Worm (Caenorhabditis elegans): ENCODE data around the gene spp-3.

spp-3 gene

ce11 chrX:7323604-7324003 is 8.5 kb upstream of the spp-3 start (continued):
- TF ChIP-seq nhr-12 (tag; optimal IDR thresholded peaks at IDR 0.05) (no peak), fkh-4 (tag; optimal IDR thresholded peaks at IDR 0.05; ENCODE audit: borderline replicate concordance) (no peak), blmp-1 (tag; optimal IDR thresholded peaks at IDR 0.05) (no peak), lin-14 (GFP tag; optimal IDR thresholded peaks at IDR 0.05) (peak; percentile 1), efl-1 (optimal IDR thresholded peaks at IDR 0.05) (no peak), efl-1 (GFP tag; optimal IDR thresholded peaks at IDR 0.05 in 1 of 2) (peak in 1 of 2 experiments; percentile 73), lin-39 (tag; optimal IDR thresholded peaks at IDR 0.05) (no peak), pqm-1 (tag; optimal IDR thresholded peaks at IDR 0.05) (no peak), xbp-1 (tag; optimal IDR thresholded peaks at IDR 0.05) (peak; percentile 13), nhr-28 (tag; optimal IDR thresholded peaks at IDR 0.05) (no peak), C16A3.4 (tag; optimal IDR thresholded peaks at IDR 0.05) (no peak), mdl-1 (tag; optimal IDR thresholded peaks at IDR 0.05) (no peak), mef-2 (tag; optimal IDR thresholded peaks at IDR 0.05) (no peak), unc-98 (GFP tag; IDR thresholded peaks at IDR 0.05) (no peak), grh-1 (GFP tag; IDR thresholded peaks at IDR 0.05) (no peak), lir-3 (tag; optimal IDR thresholded peaks at IDR 0.05; ENCODE audit: poor library complexity) (no peak), ceh-8 (GFP tag; optimal IDR thresholded peaks at IDR 0.05) (no peak), lin-15B (tag; optimal IDR thresholded peaks at IDR 0.05) (no peak), ama-1 (optimal IDR thresholded peaks at IDR 0.05) (no peak), zip-4 (GFP tag; optimal IDR thresholded peaks at IDR 0.05) (no peak), fkh-10 (GFP tag; optimal IDR thresholded peaks at IDR 0.05) (no peak), skn-1 (tag; optimal IDR thresholded peaks at IDR 0.05) (no peak), ceh-82 (tag; optimal IDR thresholded peaks at IDR 0.05) (no peak), ceh-90 (tag; optimal IDR thresholded peaks at IDR 0.05) (no peak), lin-13 (GFP tag; optimal IDR thresholded peaks at IDR 0.05) (no peak), Y116A8C.19 (tag; optimal IDR thresholded peaks at IDR 0.05; ENCODE audit: borderline replicate concordance) (no peak), hlh-17 (GFP tag; optimal IDR thresholded peaks at IDR 0.05; ENCODE audit: borderline replicate concordance) (no peak), nhr-47 (tag; optimal IDR thresholded peaks at IDR 0.05) (peak; percentile 54), zag-1 (tag; optimal IDR thresholded peaks at IDR 0.05) (no peak), nhr-11 (tag; optimal IDR thresholded peaks at IDR 0.05) (no peak), mep-1 (tag; optimal IDR thresholded peaks at IDR 0.05) (peak; percentile 10)

ce11 chrX:7322323-7322722 is 7.2 kb upstream of the spp-3 start, which contains the start of gene T08A9.13:
Gene T08A9.13, minus strand, starts transcription at chrX:7322423.
- TF ChIP-seq nhr-237 (tag; optimal IDR thresholded peaks at IDR 0.05) (no peak), nhr-77 (tag; optimal IDR thresholded peaks at IDR 0.05) (no peak), efl-3 (GFP tag; optimal IDR thresholded peaks at IDR 0.05) (no peak), nhr-12 (tag; optimal IDR thresholded peaks at IDR 0.05) (no peak), hpl-2 (GFP tag; optimal IDR thresholded peaks at IDR 0.05) (no peak), dpl-1 (GFP tag; optimal IDR thresholded peaks at IDR 0.05) (no peak), fkh-8 (tag; optimal IDR thresholded peaks at IDR 0.05) (no peak), lin-35 (GFP tag; optimal IDR thresholded peaks at IDR 0.05) (no peak), unc-30 (tag; optimal IDR thresholded peaks at IDR 0.05) (no peak), mab-9 (GFP tag; IDR thresholded peaks at IDR 0.05) (no peak)

- TF ChIP-seq irx-1 (tag; optimal IDR thresholded peaks at IDR 0.05) (no peak), fkh-4 (tag; optimal IDR thresholded peaks at IDR 0.05; ENCODE audit: borderline replicate concordance) (no peak), nhr-90 (tag; optimal IDR thresholded peaks at IDR 0.05; ENCODE audit: poor library complexity) (peak; percentile 31), nhr-84 (tag; optimal IDR thresholded peaks at IDR 0.05) (no peak), elt-2 (tag; optimal IDR thresholded peaks at IDR 0.05) (peak; percentile 95), pax-3 (tag; optimal IDR thresholded peaks at IDR 0.05) (no peak), fkh-10 (GFP tag; optimal IDR thresholded peaks at IDR 0.05) (no peak), nhr-237 (tag; optimal IDR thresholded peaks at IDR 0.05) (no peak), jun-1 (tag; optimal IDR thresholded peaks at IDR 0.05) (peak; percentile 37), nhr-20 (tag; optimal IDR thresholded peaks at IDR 0.05) (peak; percentile 22), lin-14 (GFP tag; optimal IDR thresholded peaks at IDR 0.05) (peak; percentile 4), fos-1 (tag; optimal IDR thresholded peaks at IDR 0.05) (no peak), unc-130 (tag; optimal IDR thresholded peaks at IDR 0.05) (no peak), lin-35 (GFP tag; optimal IDR thresholded peaks at IDR 0.05) (peak in 1 of 2 experiments; percentile 56), ztf-4 (tag; optimal IDR thresholded peaks at IDR 0.05) (no peak), nhr-12 (tag; optimal IDR thresholded peaks at IDR 0.05) (no peak), ama-1 (optimal IDR thresholded peaks at IDR 0.05) (no peak), C04F5.9 (tag; optimal IDR thresholded peaks at IDR 0.05) (no peak), zag-1 (tag; optimal IDR thresholded peaks at IDR 0.05) (no peak), mep-1 (tag; optimal IDR thresholded peaks at IDR 0.05) (no peak), grh-1 (GFP tag; IDR thresholded peaks at IDR 0.05) (no peak)
These were observed 5.1 kb upstream of the spp-3 start, which contains the start of gene spp-5 for ce11 chrX:7320115-7320711. Gene spp-5, minus strand, starts transcription at chrX:7320354.
